Worm (Caenorhabditis elegans) whole organism, L1 larva: ENCODE data around the gene ZK1320.3.

Experiments
- blmp-1 ChIP-seq: fragments of 150-350 bp; optimal IDR thresholded peaks from 2 replicates; lab custom pipeline; 2014; ENCODE audit warnings: missing biosample characterization, missing genetic modification characterization
- nhr-20 ChIP-seq: sonication (generic microtip); optimal IDR thresholded peaks from 2 replicates; lab custom pipeline; 2016; ENCODE audit warnings: mild to moderate bottlenecking, missing genetic modification characterization, missing compliant biosample characterization
- nhr-76 ChIP-seq: sonication (generic microtip); optimal IDR thresholded peaks from 2 replicates; lab custom pipeline; 2017; ENCODE audit warnings: missing biosample characterization, missing genetic modification characterization
- sup-37 ChIP-seq: fragments of 200-800 bp; sonication (Bioruptor generic); optimal IDR thresholded peaks from 2 replicates; lab custom pipeline; 2018; ENCODE audit warnings: mild to moderate bottlenecking, missing genetic modification characterization, missing compliant biosample characterization
- swsn-7 ChIP-seq: sonication (generic microtip); optimal IDR thresholded peaks from 2 replicates; lab custom pipeline; 2016; ENCODE audit warnings: missing genetic modification characterization, missing compliant biosample characterization

DNA sequence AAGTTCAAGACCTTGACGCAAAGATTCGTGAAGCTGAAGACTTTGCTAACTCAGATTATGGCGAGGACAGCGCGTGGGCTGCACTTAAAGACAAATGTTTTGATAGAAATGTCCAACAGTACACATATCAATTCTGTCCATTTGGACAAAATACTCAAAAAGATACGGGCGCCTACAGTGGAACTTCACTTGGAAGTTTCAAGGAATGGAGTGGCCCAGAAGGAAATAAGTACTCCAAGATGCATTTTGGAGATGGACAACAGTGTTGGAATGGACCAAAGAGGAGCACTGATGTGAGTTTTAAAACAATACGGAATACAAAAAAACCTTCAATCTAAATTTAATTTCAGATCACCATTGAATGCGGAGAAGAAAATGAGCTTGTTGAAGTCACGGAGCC, 34.3 kb downstream of the ZK1320.3 start:
- TF ChIP-seq nhr-76 (tag; lab: Kevin White, UChicago) = no peak
- no peak for TF ChIP-seq nhr-20 (tag; lab: Kevin White, UChicago)
- no peak for TF ChIP-seq swsn-7 (tag; lab: Kevin White, UChicago)
- TF ChIP-seq sup-37 = no peak
- TF ChIP-seq blmp-1 (tag; lab: Kevin White, UChicago) = no peak
